Worm (Caenorhabditis elegans) whole organism, young adult: ENCODE measurements around the gene cks-1.

ENCODE experiments used
- B0336.3 ChIP-seq: fragments of 200-800 bp; sonication (Bioruptor generic); IDR thresholded peaks from 2 replicates; pipeline ENCODE4 v1.3.6; 2022; ENCODE audit warnings: missing genetic modification characterization, missing compliant biosample characterization
- C17E4.6 ChIP-seq: fragments of 200-800 bp; sonication (Bioruptor generic); IDR thresholded peaks from 2 replicates; pipeline ENCODE4 v1.3.6; 2022; ENCODE audit warnings: missing genetic modification reagents, missing genetic modification characterization, missing compliant biosample characterization
- D2030.7 ChIP-seq: fragments of 200-800 bp; sonication (Bioruptor generic); IDR thresholded peaks from 2 replicates; pipeline ENCODE4 v1.3.6; 2022; ENCODE audit warnings: missing genetic modification reagents, missing genetic modification characterization, missing compliant biosample characterization
- F10E7.11 ChIP-seq: sonication (generic microtip); optimal IDR thresholded peaks from 2 replicates; lab custom pipeline; 2017; ENCODE audit warnings: mild to moderate bottlenecking, missing genetic modification characterization, moderate library complexity, missing compliant biosample characterization
- F22D6.2 ChIP-seq: sonication (generic microtip); optimal IDR thresholded peaks from 2 replicates; lab custom pipeline; 2016; ENCODE audit warnings: mild to moderate bottlenecking, missing genetic modification characterization, missing compliant biosample characterization
- F37B4.10 ChIP-seq: fragments of 200-800 bp; sonication (Bioruptor generic); IDR thresholded peaks from 2 replicates; pipeline ENCODE4 v1.3.6; 2022; ENCODE audit warnings: missing genetic modification characterization, missing compliant biosample characterization
- K11D2.4 ChIP-seq: fragments of 200-800 bp; sonication (Bioruptor generic); IDR thresholded peaks from 2 replicates; pipeline ENCODE4 v1.3.6; 2022; ENCODE audit warnings: missing genetic modification reagents, missing genetic modification characterization, missing compliant biosample characterization
- Y67H2A.10 ChIP-seq: fragments of 200-800 bp; sonication (Bioruptor generic); conservative IDR thresholded peaks from 2 replicates; pipeline ENCODE4 v1.3.6; 2022; ENCODE audit warnings: missing genetic modification reagents, missing genetic modification characterization, missing compliant biosample characterization
- Y95B8A.8 ChIP-seq: fragments of 200-800 bp; sonication (Bioruptor generic); IDR thresholded peaks from 2 replicates; pipeline ENCODE4 v1.3.6; 2022; ENCODE audit warnings: missing genetic modification reagents, missing genetic modification characterization, missing compliant biosample characterization
- akir-1 ChIP-seq: fragments of 200-800 bp; sonication (Bioruptor generic); optimal IDR thresholded peaks from 2 replicates; lab custom pipeline; 2018; ENCODE audit warnings: mild to moderate bottlenecking, missing genetic modification characterization, moderate library complexity, missing compliant biosample characterization
- aptf-2 ChIP-seq: fragments of 200-800 bp; sonication (Bioruptor generic); conservative IDR thresholded peaks from 2 replicates; pipeline ENCODE4 v1.3.6; 2022; ENCODE audit warnings: missing genetic modification reagents, missing genetic modification characterization, missing compliant biosample characterization
- aptf-3 ChIP-seq: fragments of 200-800 bp; sonication (Bioruptor generic); IDR thresholded peaks from 2 replicates; pipeline ENCODE4 v1.3.6; 2022; ENCODE audit warnings: missing genetic modification characterization, missing compliant biosample characterization
- athp-1 ChIP-seq: sonication (generic microtip); optimal IDR thresholded peaks from 2 replicates; lab custom pipeline; 2017; ENCODE audit warnings: mild to moderate bottlenecking, missing genetic modification characterization, missing compliant biosample characterization
- attf-6 ChIP-seq: fragments of 200-800 bp; sonication (Bioruptor generic); IDR thresholded peaks from 2 replicates; pipeline ENCODE4 v1.3.6; 2022; ENCODE audit warnings: missing genetic modification reagents, missing genetic modification characterization, missing compliant biosample characterization
- bed-2 ChIP-seq: fragments of 200-800 bp; sonication (Bioruptor generic); IDR thresholded peaks from 2 replicates; pipeline ENCODE4 v1.3.6; 2022; ENCODE audit warnings: missing genetic modification reagents, missing genetic modification characterization, missing compliant biosample characterization
- ceh-40 ChIP-seq: fragments of 200-800 bp; sonication (Bioruptor generic); IDR thresholded peaks from 2 replicates; pipeline ENCODE4 v1.3.6; 2022; ENCODE audit warnings: missing genetic modification characterization, missing compliant biosample characterization
- ceh-58 ChIP-seq: fragments of 200-800 bp; sonication (Bioruptor generic); IDR thresholded peaks from 2 replicates; pipeline ENCODE4 v1.3.6; 2022; ENCODE audit warnings: missing genetic modification characterization, missing compliant biosample characterization
- ceh-79 ChIP-seq: sonication (generic microtip); optimal IDR thresholded peaks from 2 replicates; lab custom pipeline; 2017; ENCODE audit warnings: mild to moderate bottlenecking, missing genetic modification characterization, missing compliant biosample characterization
- dox-1 ChIP-seq: fragments of 200-800 bp; sonication (Bioruptor generic); IDR thresholded peaks from 2 replicates; pipeline ENCODE4 v1.3.6; 2022; ENCODE audit warnings: missing genetic modification reagents, missing genetic modification characterization, missing compliant biosample characterization
- dpff-1 ChIP-seq: sonication (generic microtip); optimal IDR thresholded peaks from 2 replicates; lab custom pipeline; 2017; ENCODE audit warnings: mild to moderate bottlenecking, missing genetic modification characterization, missing compliant biosample characterization
- efl-1 ChIP-seq: fragments of 150-350 bp; optimal IDR thresholded peaks from 2 replicates; lab custom pipeline; 2014; ENCODE audit warnings: missing biosample characterization, missing genetic modification reagents, missing genetic modification characterization
- egrh-3 ChIP-seq: fragments of 200-800 bp; sonication (Bioruptor generic); IDR thresholded peaks from 2 replicates; pipeline ENCODE4 v1.3.6; 2022; ENCODE audit warnings: missing genetic modification reagents, missing genetic modification characterization, missing compliant biosample characterization
- ets-4 ChIP-seq: fragments of 200-800 bp; sonication (Bioruptor generic); optimal IDR thresholded peaks from 2 replicates; lab custom pipeline; 2018; ENCODE audit warnings: mild to moderate bottlenecking, missing genetic modification characterization, missing compliant biosample characterization
- him-1 ChIP-seq: sonication (generic microtip); optimal IDR thresholded peaks from 2 replicates; lab custom pipeline; 2016; ENCODE audit warnings: missing genotype, missing genetic modification reagents, missing genetic modification characterization, missing compliant biosample characterization
- hlh-12 ChIP-seq: sonication (generic microtip); optimal IDR thresholded peaks from 2 replicates; lab custom pipeline; 2016; ENCODE audit warnings: missing genetic modification characterization, missing compliant biosample characterization
- hmg-20 ChIP-seq: fragments of 200-800 bp; sonication (Bioruptor generic); IDR thresholded peaks from 2 replicates; pipeline ENCODE4 v1.3.6; 2022; ENCODE audit warnings: missing genetic modification reagents, missing genetic modification characterization, missing compliant biosample characterization
- let-607 ChIP-seq, 2 experiments: fragments of 200-800 bp in 1 of 2; sonication (Bioruptor generic) in 1 of 2; sonication (generic microtip) in 1 of 2; optimal IDR thresholded peaks; 2 replicates each; lab custom pipeline; 2016 to 2018; ENCODE audit warnings: mild to moderate bottlenecking in 2 of 2, missing compliant biosample characterization in 2 of 2, missing genetic modification characterization in 2 of 2, moderate library complexity in 2 of 2, missing genotype in 1 of 2
- lir-1 ChIP-seq: fragments of 200-800 bp; sonication (Bioruptor generic); conservative IDR thresholded peaks from 2 replicates; pipeline ENCODE4 v1.3.6; 2022; ENCODE audit warnings: missing genetic modification reagents, missing genetic modification characterization, missing compliant biosample characterization
- madf-3 ChIP-seq: fragments of 200-800 bp; sonication (Bioruptor generic); IDR thresholded peaks from 2 replicates; pipeline ENCODE4 v1.3.6; 2022; ENCODE audit warnings: missing genetic modification reagents, missing genetic modification characterization, missing compliant biosample characterization
- madf-6 ChIP-seq: fragments of 200-800 bp; sonication (Bioruptor generic); IDR thresholded peaks from 2 replicates; pipeline ENCODE4 v1.3.6; 2022; ENCODE audit warnings: missing genetic modification reagents, missing genetic modification characterization, missing compliant biosample characterization
- mcd-1 ChIP-seq: fragments of 200-800 bp; sonication (Bioruptor generic); IDR thresholded peaks from 2 replicates; pipeline ENCODE4 v1.3.6; 2022; ENCODE audit warnings: missing genetic modification reagents, missing genetic modification characterization, missing compliant biosample characterization
- nhr-179 ChIP-seq: sonication (generic microtip); optimal IDR thresholded peaks from 2 replicates; lab custom pipeline; 2016; ENCODE audit warnings: mild to moderate bottlenecking, missing genetic modification characterization, missing compliant biosample characterization
- pbrm-1 ChIP-seq: fragments of 200-800 bp; sonication (Bioruptor generic); IDR thresholded peaks from 2 replicates; pipeline ENCODE4 v1.3.6; 2022; ENCODE audit warnings: missing genetic modification reagents, missing genetic modification characterization, missing compliant biosample characterization
- rec-8 ChIP-seq, 2 experiments: sonication (generic microtip); optimal IDR thresholded peaks; 2 replicates each; lab custom pipeline; 2016; ENCODE audit warnings: mild to moderate bottlenecking in 2 of 2, missing genetic modification characterization in 2 of 2, missing genetic modification reagents in 2 of 2, missing genotype in 2 of 2, missing biosample characterization in 1 of 2, missing compliant biosample characterization in 1 of 2, moderate library complexity in 1 of 2
- rpc-1 ChIP-seq, 2 experiments: fragments of 150-350 bp in 1 of 2; sonication (generic microtip) in 1 of 2; optimal IDR thresholded peaks; 2 replicates each; lab custom pipeline; 2014 to 2018; ENCODE audit warnings: missing biosample characterization in 1 of 2, missing genetic modification characterization in 1 of 2, missing genetic modification reagents in 1 of 2, missing genotype in 1 of 2
- sea-2 ChIP-seq: fragments of 200-800 bp; sonication (Bioruptor generic); IDR thresholded peaks from 2 replicates; pipeline ENCODE4 v1.3.6; 2022; ENCODE audit warnings: missing genetic modification characterization, missing compliant biosample characterization
- snpc-1.3 ChIP-seq: sonication (generic microtip); optimal IDR thresholded peaks from 2 replicates; lab custom pipeline; 2017; ENCODE audit warnings: missing genetic modification characterization, mild to moderate bottlenecking, missing compliant biosample characterization, antibody characterized with exemption, moderate library complexity, missing genotype, missing genetic modification reagents; ENCODE audit not compliant: insufficient read depth
- snpc-3.4 ChIP-seq: sonication (generic microtip); optimal IDR thresholded peaks from 2 replicates; lab custom pipeline; 2017; ENCODE audit warnings: missing genetic modification characterization, mild to moderate bottlenecking, missing compliant biosample characterization, antibody characterized with exemption, moderate library complexity, missing genotype, missing genetic modification reagents
- snpc-4 ChIP-seq, 5 experiments: fragments of 150-350 bp in 1 of 5; sonication (generic microtip) in 4 of 5; optimal IDR thresholded peaks; 2 replicates each; lab custom pipeline; 2014 to 2018; ENCODE audit warnings: missing genetic modification characterization in 5 of 5, missing biosample characterization in 3 of 5, antibody characterized with exemption in 2 of 5, mild to moderate bottlenecking in 2 of 5, missing compliant biosample characterization in 2 of 5, missing genotype in 2 of 5, moderate library complexity in 2 of 5, missing genetic modification reagents in 1 of 5
- tbp1 ChIP-seq: fragments of 200-800 bp; sonication (Bioruptor generic); optimal IDR thresholded peaks from 2 replicates; lab custom pipeline; 2018; ENCODE audit warnings: mild to moderate bottlenecking, missing genetic modification characterization, missing compliant biosample characterization
- xnd-1 ChIP-seq: sonication (generic microtip); optimal IDR thresholded peaks from 2 replicates; lab custom pipeline; 2016; ENCODE audit warnings: missing genotype, missing genetic modification reagents, missing genetic modification characterization, missing compliant biosample characterization
- zim-3 ChIP-seq: sonication (generic microtip); optimal IDR thresholded peaks from 2 replicates; lab custom pipeline; 2017; ENCODE audit warnings: mild to moderate bottlenecking, missing genetic modification characterization, moderate library complexity, missing compliant biosample characterization
- ztf-25 ChIP-seq: fragments of 200-800 bp; sonication (Bioruptor generic); IDR thresholded peaks from 2 replicates; pipeline ENCODE4 v1.3.6; 2022; ENCODE audit warnings: missing genetic modification reagents, missing genetic modification characterization, missing compliant biosample characterization
- ztf-26 ChIP-seq: sonication (generic microtip); optimal IDR thresholded peaks from 2 replicates; lab custom pipeline; 2017; ENCODE audit warnings: missing genetic modification characterization, missing compliant biosample characterization
- ztf-28 ChIP-seq: fragments of 200-800 bp; sonication (Bioruptor generic); IDR thresholded peaks from 2 replicates; pipeline ENCODE4 v1.3.6; 2022; ENCODE audit warnings: missing genetic modification reagents, missing genetic modification characterization, missing compliant biosample characterization
- ztf-6 ChIP-seq: fragments of 200-800 bp; sonication (Bioruptor generic); IDR thresholded peaks from 2 replicates; pipeline ENCODE4 v1.3.6; 2022; ENCODE audit warnings: missing genetic modification reagents, missing genetic modification characterization, missing compliant biosample characterization

cks-1 gene

DNA sequence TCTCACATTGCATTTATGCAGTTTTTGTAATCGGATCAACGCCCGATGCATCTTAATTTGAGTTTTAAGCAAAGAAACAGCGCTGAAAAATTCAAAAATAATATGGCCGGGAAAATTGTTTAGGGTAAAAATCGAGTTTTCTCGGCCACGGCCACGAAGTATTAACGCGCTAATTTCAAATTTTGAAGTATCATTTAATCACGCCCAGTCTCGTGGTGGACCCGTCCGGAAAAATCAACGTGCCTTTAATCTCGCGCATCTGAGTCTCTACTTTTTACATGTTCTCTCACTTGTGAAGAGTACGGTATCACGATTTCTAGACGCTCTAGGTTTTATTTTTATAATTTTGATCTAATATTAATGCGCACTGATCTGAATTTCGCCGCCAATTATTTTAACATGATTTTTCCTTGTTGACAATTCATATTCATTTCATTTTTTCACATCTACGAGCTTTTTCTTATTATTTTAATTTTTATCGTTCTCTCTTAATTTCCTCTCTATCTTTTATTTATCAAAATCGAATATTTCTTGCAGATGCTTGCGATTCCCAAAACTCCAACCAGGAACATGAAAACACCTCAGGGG lies 14.9 kb upstream of the cks-1 start, which contains the start of the genes acdh-13 and mesp-1:
Gene acdh-13, minus strand, starts transcription at position 51 of the 588 bp plus-strand sequence.
Gene mesp-1, plus strand, starts transcription at position 538 of the 588 bp plus-strand sequence.
- TF ChIP-seq attf-6 (GFP tag; lab: Robert Waterston, UW) (peak; percentile 77; the same call in 1 of the 2 replicates), xnd-1 (peak; percentile 91), let-607 (tag; optimal IDR thresholded peaks at IDR 0.05; lab: Kevin White, UChicago) (no peak), hmg-20 (no peak), bed-2 (peak; percentile 71; the same call in 1 of the 2 replicates), F37B4.10 (no peak), ztf-25 (GFP tag; lab: Robert Waterston, UW) (0 out of 2 replicates have a peak, but pooled peaks have one; percentile 44), madf-6 (GFP tag; lab: Robert Waterston, UW) (peak; percentile 97), zim-3 (no peak), akir-1 (GFP tag; lab: Kevin White, UChicago) (no peak), rec-8 (tag; optimal IDR thresholded peaks at IDR 0.05; lab: Kevin White, UChicago) (peak; percentile 25 to 28), ztf-28 (GFP tag; lab: Robert Waterston, UW) (peak; percentile 84), D2030.7 (GFP tag; lab: Robert Waterston, UW) (peak; percentile 95), snpc-3.4 (tag; lab: Kevin White, UChicago) (peak; percentile 81), egrh-3 (GFP tag; lab: Robert Waterston, UW) (no peak), efl-1 (GFP tag; lab: Kevin White, UChicago) (peak; percentile 93), snpc-4 (GFP tag; optimal IDR thresholded peaks at IDR 0.05; lab: Kevin White, UChicago) (peak; percentile 42), snpc-4 (tag; optimal IDR thresholded peaks at IDR 0.05; lab: Kevin White, UChicago) (peak; percentile 9 to 48 (median 26)), madf-3 (GFP tag; lab: Robert Waterston, UW) (no peak), lir-1 (GFP tag; lab: Robert Waterston, UW) (peak; percentile 57; the same call in 1 of the 2 replicates), snpc-1.3 (tag; lab: Kevin White, UChicago) (peak; percentile 81), ets-4 (no peak), F10E7.11 (tag; lab: Kevin White, UChicago) (no peak), F22D6.2 (no peak), B0336.3 (GFP tag; lab: Robert Waterston, UW) (no peak), dox-1 (GFP tag; lab: Robert Waterston, UW) (peak; percentile 92), ceh-58 (GFP tag; lab: Robert Waterston, UW) (no peak), Y67H2A.10 (GFP tag; lab: Robert Waterston, UW) (no peak), aptf-2 (GFP tag; lab: Robert Waterston, UW) (peak; percentile 45; the same call in 1 of the 2 replicates), mcd-1 (GFP tag; lab: Robert Waterston, UW) (peak; percentile 58), C17E4.6 (GFP tag; lab: Robert Waterston, UW) (no peak), ceh-79 (tag; lab: Kevin White, UChicago) (no peak), pbrm-1 (GFP tag; lab: Robert Waterston, UW) (peak; percentile 69; the same call in 1 of the 2 replicates), Y95B8A.8 (GFP tag; lab: Robert Waterston, UW) (peak; percentile 72; the same call in 1 of the 2 replicates), aptf-3 (GFP tag; lab: Robert Waterston, UW) (no peak), rpc-1 (optimal IDR thresholded peaks at IDR 0.05; lab: Kevin White, UChicago) (no peak), rpc-1 (tag; optimal IDR thresholded peaks at IDR 0.05; lab: Kevin White, UChicago) (no peak), ztf-6 (GFP tag; lab: Robert Waterston, UW) (no peak), tbp1 (GFP tag; lab: Kevin White, UChicago) (peak; percentile 59), sea-2 (GFP tag; lab: Robert Waterston, UW) (no peak), him-1 (peak; percentile 28), hlh-12 (no peak), athp-1 (tag; lab: Kevin White, UChicago) (peak; percentile 57), dpff-1 (tag; lab: Kevin White, UChicago) (no peak), ceh-40 (GFP tag; lab: Robert Waterston, UW) (0 out of 2 replicates have a peak, but pooled peaks have one; percentile 44), nhr-179 (tag; lab: Kevin White, UChicago) (no peak), ztf-26 (tag; lab: Kevin White, UChicago) (no peak), K11D2.4 (no peak)
